Worm (Caenorhabditis elegans) whole organism, L2 larva: ENCODE results near the gene kin-4.

Source experiments
- C34F6.9 ChIP-seq: fragments of 150-350 bp; optimal IDR thresholded peaks from 2 replicates; lab custom pipeline; 2014; ENCODE audit warnings: missing biosample characterization, missing genetic modification characterization
- crh-2 ChIP-seq: sonication (generic microtip); optimal IDR thresholded peaks from 2 replicates; lab custom pipeline; 2017; ENCODE audit warnings: missing biosample characterization, missing genetic modification characterization
- egl-27 ChIP-seq: sonication (generic microtip); optimal IDR thresholded peaks from 3 replicates; lab custom pipeline; 2017; ENCODE audit warnings: missing biosample characterization, missing genetic modification reagents, missing genetic modification characterization
- unc-55 ChIP-seq: fragments of 150-350 bp; sonication (generic microtip); optimal IDR thresholded peaks from 3 replicates; lab custom pipeline; 2014; ENCODE audit warnings: missing biosample characterization, missing genetic modification reagents, missing genetic modification characterization
- zag-1 ChIP-seq: fragments of 150-350 bp; optimal IDR thresholded peaks from 2 replicates; lab custom pipeline; 2014; ENCODE audit warnings: missing biosample characterization, missing genetic modification characterization

The kin-4 gene

DNA sequence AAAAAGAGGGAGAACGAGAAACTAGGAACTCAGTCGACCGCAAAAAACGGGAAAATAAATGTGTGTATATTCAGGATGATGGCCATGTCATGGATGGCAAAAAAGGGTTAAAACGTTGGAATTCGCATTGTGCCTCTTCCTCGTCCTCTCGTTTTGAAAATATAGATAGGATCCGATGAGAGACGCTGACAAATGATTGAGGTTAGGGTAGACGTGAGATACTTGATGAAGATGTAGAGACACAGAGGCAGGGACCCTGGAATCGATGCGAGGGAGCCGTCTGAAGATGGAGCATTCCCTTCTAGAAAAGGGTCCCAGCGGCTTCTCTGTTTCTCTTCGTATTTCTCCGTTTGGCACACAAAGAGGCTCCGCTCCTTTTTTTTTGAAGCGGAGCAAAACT lies 69.4 kb downstream of the kin-4 start (continued):
- TF ChIP-seq C34F6.9 (tag; lab: Kevin White, UChicago) (peak; percentile 24), egl-27 (tag; lab: Kevin White, UChicago) (peak; percentile 14), crh-2 (tag; lab: Kevin White, UChicago) (peak; percentile 2), zag-1 (peak; percentile 60), unc-55 (GFP tag; lab: Kevin White, UChicago) (peak; percentile 65)
